Fruit fly (Drosophila melanogaster) whole organism, prepupa: Measurements from ENCODE around the gene futsch.

Source experiments
- CG10669 ChIP-seq: fragments of 200-800 bp; sonication (Bioruptor generic); optimal IDR thresholded peaks from 3 replicates; lab custom pipeline; 2018; ENCODE audit warnings: missing biosample characterization, mild to moderate bottlenecking, missing genetic modification characterization, moderate library complexity
- CG11294 ChIP-seq: fragments of 200-800 bp; sonication (Bioruptor generic); IDR thresholded peaks from 2 replicates; pipeline ENCODE4 v1.3.6; 2022; ENCODE audit warnings: missing biosample characterization, missing genetic modification characterization
- CG11762 ChIP-seq: fragments of 200-800 bp; sonication (Bioruptor generic); optimal IDR thresholded peaks from 3 replicates; lab custom pipeline; 2016; ENCODE audit warnings: missing biosample characterization, missing genetic modification characterization; ENCODE audit not compliant: insufficient read depth
- CG11902 ChIP-seq: fragments of 200-800 bp; sonication (Bioruptor generic); optimal IDR thresholded peaks from 3 replicates; lab custom pipeline; 2016; ENCODE audit warnings: missing biosample characterization, missing genetic modification characterization
- CG15336 ChIP-seq: fragments of 200-800 bp; sonication (Bioruptor generic); IDR thresholded peaks from 2 replicates; pipeline ENCODE4 v1.3.6; 2022; ENCODE audit warnings: missing biosample characterization, missing genetic modification characterization
- CG1621 ChIP-seq: fragments of 200-800 bp; sonication (Bioruptor generic); optimal IDR thresholded peaks from 3 replicates; lab custom pipeline; 2018; ENCODE audit warnings: missing biosample characterization, mild to moderate bottlenecking, missing genetic modification characterization
- CG16779 ChIP-seq: fragments of 200-800 bp; sonication (Bioruptor generic); optimal IDR thresholded peaks from 3 replicates; lab custom pipeline; 2017; ENCODE audit warnings: missing biosample characterization, mild to moderate bottlenecking, missing genetic modification characterization
- CG3032 ChIP-seq: fragments of 200-800 bp; optimal IDR thresholded peaks from 2 replicates; lab custom pipeline; 2019; ENCODE audit warnings: missing biosample characterization, mild to moderate bottlenecking, missing genetic modification characterization, moderate library complexity
- CG31627 ChIP-seq: fragments of 200-800 bp; sonication (Bioruptor generic); optimal IDR thresholded peaks from 3 replicates; lab custom pipeline; 2016; ENCODE audit warnings: missing biosample characterization, missing genetic modification characterization
- CG32006 ChIP-seq: fragments of 200-800 bp; sonication (Bioruptor generic); optimal IDR thresholded peaks from 3 replicates; lab custom pipeline; 2017; ENCODE audit warnings: missing biosample characterization, mild to moderate bottlenecking, missing genetic modification characterization
- CG34406 ChIP-seq: fragments of 200-800 bp; sonication (Bioruptor generic); optimal IDR thresholded peaks from 3 replicates; lab custom pipeline; 2016; ENCODE audit warnings: missing biosample characterization, missing genetic modification characterization
- CG3919 ChIP-seq: fragments of 200-800 bp; sonication (Bioruptor generic); optimal IDR thresholded peaks from 3 replicates; lab custom pipeline; 2016; ENCODE audit warnings: missing biosample characterization, missing genetic modification characterization
- CG4318 ChIP-seq: fragments of 200-800 bp; sonication (Bioruptor generic); optimal IDR thresholded peaks from 3 replicates; lab custom pipeline; 2017; ENCODE audit warnings: missing biosample characterization, mild to moderate bottlenecking, missing genetic modification characterization
- CG6163 ChIP-seq: fragments of 200-800 bp; sonication (Bioruptor generic); IDR thresholded peaks from 3 replicates; pipeline ENCODE4 v1.3.6; 2022; ENCODE audit warnings: missing biosample characterization, missing genetic modification characterization
- CG6276 ChIP-seq: fragments of 200-800 bp; sonication (Bioruptor generic); optimal IDR thresholded peaks from 2 replicates; lab custom pipeline; 2017; ENCODE audit warnings: missing biosample characterization, mild to moderate bottlenecking, missing genetic modification characterization
- CG6792 ChIP-seq: fragments of 200-800 bp; sonication (Bioruptor generic); optimal IDR thresholded peaks from 3 replicates; lab custom pipeline; 2016; ENCODE audit warnings: missing biosample characterization, missing genetic modification characterization
- CG6808 ChIP-seq: fragments of 200-800 bp; sonication (Bioruptor generic); optimal IDR thresholded peaks from 3 replicates; lab custom pipeline; 2017; ENCODE audit warnings: missing biosample characterization, missing genetic modification characterization, mild to moderate bottlenecking, moderate library complexity, missing genetic modification reagents
- CG6854 ChIP-seq: fragments of 200-800 bp; sonication (Bioruptor generic); optimal IDR thresholded peaks from 2 replicates; lab custom pipeline; 2017; ENCODE audit warnings: missing biosample characterization, mild to moderate bottlenecking, missing genetic modification characterization
- CG7368 ChIP-seq: fragments of 200-800 bp; sonication (Bioruptor generic); optimal IDR thresholded peaks from 3 replicates; lab custom pipeline; 2016; ENCODE audit warnings: missing biosample characterization, missing genetic modification characterization
- CG8119 ChIP-seq: fragments of 200-800 bp; sonication (Bioruptor generic); IDR thresholded peaks from 3 replicates; pipeline ENCODE4 v1.3.6; 2022; ENCODE audit warnings: missing biosample characterization, missing genetic modification characterization
- CG8319 ChIP-seq: fragments of 200-800 bp; sonication (Bioruptor generic); optimal IDR thresholded peaks from 3 replicates; lab custom pipeline; 2016; ENCODE audit warnings: missing biosample characterization, missing genetic modification characterization
- CG8632 ChIP-seq: fragments of 200-800 bp; sonication (Bioruptor generic); optimal IDR thresholded peaks from 3 replicates; lab custom pipeline; 2016; ENCODE audit warnings: missing biosample characterization, missing genetic modification characterization
- CG9139 ChIP-seq: fragments of 200-800 bp; sonication (Bioruptor generic); optimal IDR thresholded peaks from 3 replicates; lab custom pipeline; 2017; ENCODE audit warnings: missing biosample characterization, mild to moderate bottlenecking, missing genetic modification characterization
- Eip75B ChIP-seq: fragments of 200-800 bp; sonication (Bioruptor generic); optimal IDR thresholded peaks from 3 replicates; lab custom pipeline; 2016; ENCODE audit warnings: missing biosample characterization, missing genetic modification characterization
- Eip78C ChIP-seq: fragments of 200-800 bp; sonication (Bioruptor generic); peaks from one replicate; lab custom pipeline; 2016; ENCODE audit warnings: missing biosample characterization, missing genetic modification characterization
- Eip93F ChIP-seq: fragments of 200-800 bp; sonication (Bioruptor generic); optimal IDR thresholded peaks from 2 replicates; lab custom pipeline; 2016; ENCODE audit warnings: missing biosample characterization, mild to moderate bottlenecking, missing genetic modification characterization
- Ets21C ChIP-seq: fragments of 200-800 bp; sonication (Bioruptor generic); optimal IDR thresholded peaks from 3 replicates; lab custom pipeline; 2016; ENCODE audit warnings: missing biosample characterization, missing genetic modification characterization
- Ets96B ChIP-seq: fragments of 200-800 bp; optimal IDR thresholded peaks from 2 replicates; lab custom pipeline; 2019; ENCODE audit warnings: missing biosample characterization, mild to moderate bottlenecking, missing genetic modification characterization, moderate library complexity
- Gug ChIP-seq: fragments of 200-800 bp; sonication (Bioruptor generic); IDR thresholded peaks from 2 replicates; pipeline ENCODE4 v1.3.6; 2022; ENCODE audit warnings: missing biosample characterization, missing genetic modification characterization
- Hr38 ChIP-seq: sonication (Bioruptor generic); optimal IDR thresholded peaks from 2 replicates; lab custom pipeline; 2016; ENCODE audit warnings: missing biosample characterization, missing genetic modification characterization
- Hr39 ChIP-seq: fragments of 200-800 bp; sonication (Bioruptor generic); optimal IDR thresholded peaks from 2 replicates; lab custom pipeline; 2016; ENCODE audit warnings: missing biosample characterization, missing genetic modification characterization
- Hr4 ChIP-seq: fragments of 200-800 bp; sonication (Bioruptor generic); optimal IDR thresholded peaks from 3 replicates; lab custom pipeline; 2016; ENCODE audit warnings: missing biosample characterization, missing genetic modification characterization
- Lpt ChIP-seq: fragments of 200-800 bp; sonication (Bioruptor generic); optimal IDR thresholded peaks from 3 replicates; lab custom pipeline; 2016; ENCODE audit warnings: missing biosample characterization, missing genetic modification characterization
- Met ChIP-seq: fragments of 200-800 bp; sonication (Bioruptor generic); optimal IDR thresholded peaks from 3 replicates; lab custom pipeline; 2016; ENCODE audit warnings: missing biosample characterization, missing genetic modification characterization
- OdsH ChIP-seq: fragments of 200-800 bp; sonication (Bioruptor generic); optimal IDR thresholded peaks from 3 replicates; lab custom pipeline; 2016; ENCODE audit warnings: missing biosample characterization, missing genetic modification characterization
- Smox ChIP-seq: fragments of 200-800 bp; sonication (Bioruptor generic); optimal IDR thresholded peaks from 3 replicates; lab custom pipeline; 2016; ENCODE audit warnings: missing biosample characterization, missing genetic modification characterization
- Sox102F ChIP-seq: fragments of 200-800 bp; sonication (Bioruptor generic); optimal IDR thresholded peaks from 2 replicates; lab custom pipeline; 2016; ENCODE audit warnings: missing biosample characterization, mild to moderate bottlenecking, missing genetic modification characterization
- Sox14 ChIP-seq: fragments of 200-800 bp; sonication (Bioruptor generic); optimal IDR thresholded peaks from 3 replicates; lab custom pipeline; 2016; ENCODE audit warnings: missing biosample characterization, missing genetic modification characterization
- Sox15 ChIP-seq: fragments of 200-800 bp; sonication (Bioruptor generic); optimal IDR thresholded peaks from 3 replicates; lab custom pipeline; 2016; ENCODE audit warnings: missing biosample characterization, missing genetic modification characterization
- acj6 ChIP-seq: fragments of 200-800 bp; sonication (Bioruptor generic); optimal IDR thresholded peaks from 3 replicates; lab custom pipeline; 2016; ENCODE audit warnings: missing biosample characterization, missing genetic modification characterization
- cyc ChIP-seq: fragments of 200-800 bp; sonication (Bioruptor generic); optimal IDR thresholded peaks from 3 replicates; lab custom pipeline; 2016; ENCODE audit warnings: missing biosample characterization, missing genetic modification characterization
- dac ChIP-seq: fragments of 200-800 bp; sonication (Bioruptor generic); optimal IDR thresholded peaks from 2 replicates; lab custom pipeline; 2017; ENCODE audit warnings: missing biosample characterization, mild to moderate bottlenecking, missing genetic modification characterization
- eg ChIP-seq: fragments of 200-800 bp; sonication (Bioruptor generic); IDR thresholded peaks from 3 replicates; pipeline ENCODE4 v1.3.6; 2022; ENCODE audit warnings: missing biosample characterization, missing genetic modification characterization
- fd85E ChIP-seq: fragments of 200-800 bp; sonication (Bioruptor generic); optimal IDR thresholded peaks from 3 replicates; lab custom pipeline; 2016; ENCODE audit warnings: missing biosample characterization, missing genetic modification characterization
- fkh ChIP-seq: fragments of 200-800 bp; sonication (Bioruptor generic); optimal IDR thresholded peaks from 3 replicates; lab custom pipeline; 2017; ENCODE audit warnings: missing biosample characterization, mild to moderate bottlenecking, missing genetic modification characterization, moderate library complexity
- lz ChIP-seq: fragments of 200-800 bp; sonication (Bioruptor generic); optimal IDR thresholded peaks from 3 replicates; lab custom pipeline; 2016; ENCODE audit warnings: missing biosample characterization, missing genetic modification characterization
- net ChIP-seq: fragments of 200-800 bp; sonication (Bioruptor generic); optimal IDR thresholded peaks from 3 replicates; lab custom pipeline; 2016; ENCODE audit warnings: missing biosample characterization, missing genetic modification characterization
- pdm3 ChIP-seq: fragments of 200-800 bp; sonication (Bioruptor generic); optimal IDR thresholded peaks from 3 replicates; lab custom pipeline; 2016; ENCODE audit warnings: missing biosample characterization, missing genetic modification characterization
- salr ChIP-seq, 2 experiments: fragments of 200-800 bp; sonication (Bioruptor generic); optimal IDR thresholded peaks; 3 replicates each; lab custom pipeline; 2016 to 2018; ENCODE audit warnings: missing biosample characterization in 2 of 2, missing genetic modification characterization in 2 of 2, mild to moderate bottlenecking in 1 of 2
- spab ChIP-seq: fragments of 200-800 bp; sonication (Bioruptor generic); optimal IDR thresholded peaks from 2 replicates; lab custom pipeline; 2017; ENCODE audit warnings: missing biosample characterization, mild to moderate bottlenecking, missing genetic modification characterization, missing genetic modification reagents
- ss ChIP-seq, 2 experiments: fragments of 200-800 bp; sonication (Bioruptor generic); optimal IDR thresholded peaks; 2 replicates in 1 of 2; 3 replicates in 1 of 2; lab custom pipeline; 2017 to 2018; ENCODE audit warnings: mild to moderate bottlenecking in 2 of 2, missing biosample characterization in 2 of 2, missing genetic modification characterization in 2 of 2, moderate library complexity in 1 of 2
- svp ChIP-seq: fragments of 200-800 bp; sonication (Bioruptor generic); peaks from one replicate; lab custom pipeline; 2016; ENCODE audit warnings: missing biosample characterization, missing genetic modification characterization
- topi ChIP-seq: fragments of 200-800 bp; sonication (Bioruptor generic); optimal IDR thresholded peaks from 3 replicates; lab custom pipeline; 2016; ENCODE audit warnings: missing biosample characterization, missing genetic modification characterization

futsch gene

dm6 chrX:1470562-1470961, 61.7 kb downstream of the futsch start, which contains the start of gene pck:
Gene pck (plus strand): TSS chrX:1470666.
- no peak for TF ChIP-seq svp (GFP tag; lab: Kevin White, UChicago)
- TF ChIP-seq Hr39 (GFP tag; lab: Kevin White, UChicago): peak; percentile 56
- TF ChIP-seq CG6854: no peak
- no peak for TF ChIP-seq CG10669 (GFP tag; lab: Kevin White, UChicago)
- peak; percentile 67 for TF ChIP-seq CG31627 (GFP tag; lab: Kevin White, UChicago)
- peak; percentile 67 for TF ChIP-seq OdsH (GFP tag; lab: Kevin White, UChicago)
- TF ChIP-seq pdm3: peak; percentile 70
- peak; percentile 49; the same call in 1 of the 2 replicates for TF ChIP-seq CG15336 (GFP tag; lab: Robert Waterston, UW)
- TF ChIP-seq Sox102F (GFP tag; lab: Kevin White, UChicago): peak; percentile 66
- peak; percentile 75 for TF ChIP-seq CG6163 (GFP tag; lab: Robert Waterston, UW)
- TF ChIP-seq CG1621 (tag; lab: Kevin White, UChicago): peak; percentile 18
- no peak for TF ChIP-seq CG6808
- TF ChIP-seq CG9139: no peak
- TF ChIP-seq cyc (GFP tag; lab: Kevin White, UChicago): peak; percentile 66
- TF ChIP-seq net: peak; percentile 52
- TF ChIP-seq eg (GFP tag; lab: Robert Waterston, UW): peak; percentile 77
- peak; percentile 23 for TF ChIP-seq CG3032 (tag; lab: Kevin White, UChicago)
- peak; percentile 70 for TF ChIP-seq lz (GFP tag; lab: Kevin White, UChicago)
- TF ChIP-seq CG8632: peak; percentile 41
- TF ChIP-seq Hr4 (GFP tag; lab: Kevin White, UChicago): no peak
- TF ChIP-seq Sox14 (GFP tag; lab: Kevin White, UChicago): peak; percentile 71
- TF ChIP-seq CG11294 (GFP tag; lab: Robert Waterston, UW): no peak
- peak; percentile 26 for TF ChIP-seq Ets96B
- TF ChIP-seq CG6276 (GFP tag; lab: Kevin White, UChicago): no peak
- peak; percentile 65 for TF ChIP-seq Smox (GFP tag; lab: Kevin White, UChicago)
- TF ChIP-seq Lpt: peak; percentile 15
- no peak for TF ChIP-seq ss (GFP tag; optimal IDR thresholded peaks at IDR 0.05; lab: Kevin White, UChicago)
- TF ChIP-seq acj6: no peak
- peak; percentile 47 for TF ChIP-seq CG6792
- TF ChIP-seq CG16779 (tag; lab: Kevin White, UChicago): no peak
- TF ChIP-seq spab (GFP tag; lab: Kevin White, UChicago): no peak
- TF ChIP-seq CG4318: no peak
- TF ChIP-seq Eip93F (GFP tag; lab: Kevin White, UChicago): no peak
- TF ChIP-seq Ets21C (GFP tag; lab: Kevin White, UChicago): peak; percentile 50
- peak; percentile 52 for TF ChIP-seq CG34406 (GFP tag; lab: Kevin White, UChicago)
- TF ChIP-seq CG7368 (GFP tag; lab: Kevin White, UChicago): peak; percentile 51
- peak; percentile 35 for TF ChIP-seq CG8319
- TF ChIP-seq topi: peak; percentile 65
- peak; percentile 76 for TF ChIP-seq CG3919 (GFP tag; lab: Kevin White, UChicago)
- TF ChIP-seq Gug (GFP tag; lab: Robert Waterston, UW): no peak; the same call in 1 of the 2 replicates
- peak; percentile 66 for TF ChIP-seq Eip78C (GFP tag; lab: Kevin White, UChicago)
- peak; percentile 11 for TF ChIP-seq CG11902 (GFP tag; lab: Kevin White, UChicago)
- TF ChIP-seq CG32006: no peak
- no peak for TF ChIP-seq fd85E
- TF ChIP-seq salr (GFP tag; optimal IDR thresholded peaks at IDR 0.05; lab: Kevin White, UChicago): peak in 1 of 2 experiments; percentile 24
- TF ChIP-seq fkh (GFP tag; lab: Kevin White, UChicago): no peak
- TF ChIP-seq Met (GFP tag; lab: Kevin White, UChicago): no peak
- TF ChIP-seq CG8119: 0 out of 3 replicates have a peak, but pooled peaks have one; percentile 30
- TF ChIP-seq Eip75B (GFP tag; lab: Kevin White, UChicago): peak; percentile 66
- TF ChIP-seq dac: no peak
- TF ChIP-seq CG11762 (GFP tag; lab: Kevin White, UChicago): peak; percentile 12
- TF ChIP-seq Sox15 (GFP tag; lab: Kevin White, UChicago): peak; percentile 8
- TF ChIP-seq Hr38 (GFP tag; lab: Kevin White, UChicago): no peak
